Fruit fly (Drosophila melanogaster) whole organism, embryonic: ENCODE data around the gene CG15044.
A peak's percentile ranks its signal among the peaks of the same experiment; 100 is the strongest.

ENCODE experiments used
- Bgb ChIP-seq: fragments of 200-800 bp; sonication (Bioruptor generic); IDR thresholded peaks from 2 replicates; pipeline ENCODE4 v1.3.6; 2022; ENCODE audit warnings: missing biosample characterization, missing genetic modification characterization; ENCODE audit not compliant: partially characterized antibody
- CG10654 ChIP-seq: fragments of 200-800 bp; sonication (Bioruptor generic); optimal IDR thresholded peaks from 2 replicates; lab custom pipeline; 2016; ENCODE audit warnings: missing biosample characterization, missing genetic modification characterization
- CG12104 ChIP-seq: fragments of 200-800 bp; sonication (Bioruptor generic); optimal IDR thresholded peaks from 3 replicates; lab custom pipeline; 2016; ENCODE audit warnings: missing biosample characterization, missing genetic modification characterization
- CG12659 ChIP-seq: fragments of 200-800 bp; sonication (Bioruptor generic); optimal IDR thresholded peaks from 3 replicates; lab custom pipeline; 2017; ENCODE audit warnings: mild to moderate bottlenecking, missing biosample characterization, missing genetic modification reagents, missing genetic modification characterization
- CG13624 ChIP-seq: fragments of 200-800 bp; sonication (Bioruptor generic); optimal IDR thresholded peaks from 2 replicates; lab custom pipeline; 2016; ENCODE audit warnings: missing biosample characterization, missing genetic modification characterization
- CG14667 ChIP-seq: fragments of 200-800 bp; sonication (Bioruptor generic); IDR thresholded peaks from 2 replicates; pipeline ENCODE4 v1.3.6; 2022; ENCODE audit warnings: missing biosample characterization, missing genetic modification characterization
- CG14710 ChIP-seq: fragments of 200-800 bp; sonication (Bioruptor generic); optimal IDR thresholded peaks from 3 replicates; lab custom pipeline; 2019; ENCODE audit warnings: missing biosample characterization, mild to moderate bottlenecking, missing genetic modification characterization, moderate library complexity
- CG1603 ChIP-seq: fragments of 200-800 bp; sonication (Bioruptor generic); optimal IDR thresholded peaks from 2 replicates; lab custom pipeline; 2019; ENCODE audit warnings: missing biosample characterization, mild to moderate bottlenecking, missing genetic modification characterization, moderate library complexity
- CG17385 ChIP-seq: fragments of 200-800 bp; sonication (Bioruptor generic); optimal IDR thresholded peaks from 3 replicates; lab custom pipeline; 2018; ENCODE audit warnings: missing biosample characterization, mild to moderate bottlenecking, missing genetic modification characterization
- CG18262 ChIP-seq: fragments of 200-800 bp; optimal IDR thresholded peaks from 3 replicates; lab custom pipeline; 2019; ENCODE audit warnings: missing biosample characterization, mild to moderate bottlenecking, missing genetic modification characterization, moderate library complexity
- CG18599 ChIP-seq: fragments of 200-800 bp; sonication (Bioruptor generic); optimal IDR thresholded peaks from 3 replicates; lab custom pipeline; 2017; ENCODE audit warnings: missing biosample characterization, missing genetic modification characterization, mild to moderate bottlenecking, moderate library complexity, missing genetic modification reagents
- CG2129 ChIP-seq: fragments of 200-800 bp; sonication (Bioruptor generic); IDR thresholded peaks from 2 replicates; pipeline ENCODE4 v1.3.6; 2022; ENCODE audit warnings: missing biosample characterization, missing genetic modification characterization; ENCODE audit not compliant: partially characterized antibody
- CG30403 ChIP-seq: fragments of 200-800 bp; sonication (Bioruptor generic); optimal IDR thresholded peaks from 3 replicates; lab custom pipeline; 2016; ENCODE audit warnings: missing biosample characterization, missing genetic modification characterization
- CG32532 ChIP-seq: fragments of 200-800 bp; sonication (Bioruptor generic); IDR thresholded peaks from 2 replicates; pipeline ENCODE4 v1.3.6; 2022; ENCODE audit warnings: missing biosample characterization, missing genetic modification characterization
- CG32767 ChIP-seq: fragments of 200-800 bp; sonication (Bioruptor generic); IDR thresholded peaks from 2 replicates; pipeline ENCODE4 v1.3.6; 2022; ENCODE audit warnings: missing biosample characterization, missing genetic modification characterization
- CG3995 ChIP-seq: fragments of 200-800 bp; sonication (Bioruptor generic); optimal IDR thresholded peaks from 3 replicates; lab custom pipeline; 2016; ENCODE audit warnings: missing biosample characterization, missing genetic modification characterization
- CG4282 ChIP-seq: fragments of 200-800 bp; sonication (Bioruptor generic); optimal IDR thresholded peaks from 2 replicates; lab custom pipeline; 2016; ENCODE audit warnings: missing biosample characterization, missing genetic modification characterization
- CG6683 ChIP-seq: fragments of 200-800 bp; sonication (Bioruptor generic); optimal IDR thresholded peaks from 2 replicates; lab custom pipeline; 2017; ENCODE audit warnings: missing biosample characterization, mild to moderate bottlenecking, missing genetic modification characterization, missing genetic modification reagents
- CG7786 ChIP-seq: fragments of 200-800 bp; sonication (Bioruptor generic); optimal IDR thresholded peaks from 2 replicates; lab custom pipeline; 2016; ENCODE audit warnings: missing biosample characterization, missing genetic modification characterization
- CG7839 ChIP-seq: fragments of 200-800 bp; sonication (Bioruptor generic); optimal IDR thresholded peaks from 3 replicates; lab custom pipeline; 2018; ENCODE audit warnings: missing biosample characterization, mild to moderate bottlenecking, missing genetic modification characterization, moderate library complexity
- CG7987 ChIP-seq: fragments of 200-800 bp; sonication (Bioruptor generic); optimal IDR thresholded peaks from 2 replicates; lab custom pipeline; 2018; ENCODE audit warnings: missing biosample characterization, mild to moderate bottlenecking, missing genetic modification characterization, moderate library complexity
- CG8281 ChIP-seq: fragments of 200-800 bp; sonication (Bioruptor generic); optimal IDR thresholded peaks from 2 replicates; lab custom pipeline; 2018; ENCODE audit warnings: missing biosample characterization, mild to moderate bottlenecking, missing genetic modification characterization, moderate library complexity
- CG9797 ChIP-seq: fragments of 200-800 bp; sonication (Bioruptor generic); optimal IDR thresholded peaks from 3 replicates; lab custom pipeline; 2018; ENCODE audit warnings: missing biosample characterization, mild to moderate bottlenecking, missing genetic modification characterization
- CTCF ChIP-seq: fragments of 200-800 bp; sonication (Bioruptor generic); optimal IDR thresholded peaks from 2 replicates; lab custom pipeline; 2017; ENCODE audit warnings: missing biosample characterization, mild to moderate bottlenecking, missing genetic modification characterization, moderate library complexity
- CoRest ChIP-seq: fragments of 200-800 bp; sonication (Bioruptor generic); optimal IDR thresholded peaks from 3 replicates; lab custom pipeline; 2018; ENCODE audit warnings: missing biosample characterization, mild to moderate bottlenecking, missing genetic modification characterization, moderate library complexity
- D19B ChIP-seq: fragments of 200-800 bp; sonication (Bioruptor generic); optimal IDR thresholded peaks from 2 replicates; lab custom pipeline; 2017; ENCODE audit warnings: missing biosample characterization, mild to moderate bottlenecking, missing genetic modification characterization
- Dad ChIP-seq: fragments of 200-800 bp; sonication (Bioruptor generic); optimal IDR thresholded peaks from 3 replicates; lab custom pipeline; 2016; ENCODE audit warnings: missing biosample characterization, missing genetic modification characterization
- Dip2 ChIP-seq: fragments of 200-800 bp; sonication (Bioruptor generic); IDR thresholded peaks from 2 replicates; pipeline ENCODE4 v1.3.6; 2022; ENCODE audit warnings: missing biosample characterization, missing genetic modification characterization
- Fer2 ChIP-seq: fragments of 200-800 bp; sonication (Bioruptor generic); optimal IDR thresholded peaks from 2 replicates; lab custom pipeline; 2018; ENCODE audit warnings: missing biosample characterization, mild to moderate bottlenecking, missing genetic modification characterization, moderate library complexity
- H2.0 ChIP-seq: fragments of 200-800 bp; sonication (Bioruptor generic); IDR thresholded peaks from 2 replicates; pipeline ENCODE4 v1.3.6; 2022; ENCODE audit warnings: missing biosample characterization, missing genetic modification characterization
- Hmr ChIP-seq: fragments of 200-800 bp; sonication (Bioruptor generic); optimal IDR thresholded peaks from 3 replicates; lab custom pipeline; 2017; ENCODE audit warnings: mild to moderate bottlenecking, missing biosample characterization, missing genetic modification reagents, missing genetic modification characterization
- Myb ChIP-seq: fragments of 200-800 bp; sonication (Bioruptor generic); optimal IDR thresholded peaks from 2 replicates; lab custom pipeline; 2016; ENCODE audit warnings: missing biosample characterization, missing genetic modification characterization
- Rx ChIP-seq: fragments of 200-800 bp; sonication (Bioruptor generic); IDR thresholded peaks from 2 replicates; pipeline ENCODE4 v1.3.6; 2022; ENCODE audit warnings: missing biosample characterization, missing genetic modification characterization
- Six4 ChIP-seq: fragments of 200-800 bp; sonication (Bioruptor generic); optimal IDR thresholded peaks from 2 replicates; lab custom pipeline; 2016; ENCODE audit warnings: missing biosample characterization, missing genetic modification characterization
- Sox100B ChIP-seq: fragments of 200-800 bp; sonication (Bioruptor generic); optimal IDR thresholded peaks from 3 replicates; lab custom pipeline; 2018; ENCODE audit warnings: missing biosample characterization, mild to moderate bottlenecking, missing genetic modification characterization
- Sry-δ ChIP-seq: fragments of 200-800 bp; sonication (Bioruptor generic); optimal IDR thresholded peaks from 2 replicates; lab custom pipeline; 2016; ENCODE audit warnings: missing biosample characterization, missing genetic modification characterization
- amos ChIP-seq: fragments of 200-800 bp; sonication (Bioruptor generic); IDR thresholded peaks from 2 replicates; pipeline ENCODE4 v1.3.6; 2022; ENCODE audit warnings: missing biosample characterization, missing genetic modification characterization; ENCODE audit not compliant: partially characterized antibody
- bbx ChIP-seq: fragments of 200-800 bp; sonication (Bioruptor generic); IDR thresholded peaks from 2 replicates; pipeline ENCODE4 v1.3.6; 2022; ENCODE audit warnings: missing biosample characterization, missing genetic modification characterization; ENCODE audit not compliant: partially characterized antibody
- cato ChIP-seq: fragments of 200-800 bp; sonication (Bioruptor generic); optimal IDR thresholded peaks from 2 replicates; lab custom pipeline; 2016; ENCODE audit warnings: missing biosample characterization, missing genetic modification characterization, borderline replicate concordance
- dimm ChIP-seq: fragments of 200-800 bp; sonication (Bioruptor generic); IDR thresholded peaks from 2 replicates; pipeline ENCODE4 v1.3.6; 2022; ENCODE audit warnings: missing biosample characterization, missing genetic modification characterization
- dmrt99B ChIP-seq: fragments of 200-800 bp; sonication (Bioruptor generic); optimal IDR thresholded peaks from 2 replicates; lab custom pipeline; 2018; ENCODE audit warnings: missing biosample characterization, mild to moderate bottlenecking, missing genetic modification characterization, moderate library complexity
- ems ChIP-seq: fragments of 200-800 bp; sonication (Bioruptor generic); optimal IDR thresholded peaks from 3 replicates; lab custom pipeline; 2016; ENCODE audit warnings: missing biosample characterization, missing genetic modification characterization
- gcm ChIP-seq: fragments of 200-800 bp; sonication (Bioruptor generic); optimal IDR thresholded peaks from 2 replicates; lab custom pipeline; 2019; ENCODE audit warnings: missing biosample characterization, mild to moderate bottlenecking, missing genetic modification characterization, moderate library complexity
- gem ChIP-seq: fragments of 200-800 bp; sonication (Bioruptor generic); optimal IDR thresholded peaks from 2 replicates; lab custom pipeline; 2019; ENCODE audit warnings: missing biosample characterization, mild to moderate bottlenecking, missing genetic modification characterization, moderate library complexity
- jumu ChIP-seq: fragments of 200-800 bp; sonication (Bioruptor generic); optimal IDR thresholded peaks from 3 replicates; lab custom pipeline; 2016; ENCODE audit warnings: missing biosample characterization, missing genetic modification characterization
- sens ChIP-seq: fragments of 200-800 bp; sonication (Bioruptor generic); peaks from one replicate; lab custom pipeline; 2016; ENCODE audit warnings: missing biosample characterization, missing genetic modification characterization
- trem ChIP-seq: fragments of 200-800 bp; optimal IDR thresholded peaks from 3 replicates; lab custom pipeline; 2019; ENCODE audit warnings: missing biosample characterization, mild to moderate bottlenecking, missing genetic modification characterization, moderate library complexity
- unc-4 ChIP-seq: fragments of 200-800 bp; sonication (Bioruptor generic); IDR thresholded peaks from 2 replicates; pipeline ENCODE4 v1.3.6; 2022; ENCODE audit warnings: missing biosample characterization, missing genetic modification characterization; ENCODE audit not compliant: partially characterized antibody
- unpg ChIP-seq: fragments of 200-800 bp; sonication (Bioruptor generic); optimal IDR thresholded peaks from 3 replicates; lab custom pipeline; 2018; ENCODE audit warnings: missing biosample characterization, mild to moderate bottlenecking, missing genetic modification characterization, moderate library complexity
- yki ChIP-seq: fragments of >200 bp; optimal IDR thresholded peaks from 3 replicates; lab custom pipeline; 2018
- zen2 ChIP-seq: fragments of 200-800 bp; sonication (Bioruptor generic); IDR thresholded peaks from 3 replicates; pipeline ENCODE4 v1.3.6; 2022; ENCODE audit warnings: missing biosample characterization, missing genetic modification characterization; ENCODE audit not compliant: partially characterized antibody

CG15044 gene

dm6 chrX:18515988-18516541, 24.3 kb upstream of the CG15044 start (continued):
- TF ChIP-seq CG18599 (GFP tag; lab: Kevin White, UChicago) (no peak), CG7839 (tag; lab: Kevin White, UChicago) (no peak), jumu (GFP tag; lab: Kevin White, UChicago) (no peak), CG6683 (GFP tag; lab: Kevin White, UChicago) (no peak), CG7786 (GFP tag; lab: Kevin White, UChicago) (peak; percentile 6), D19B (GFP tag; lab: Kevin White, UChicago) (no peak), Dad (GFP tag; lab: Kevin White, UChicago) (no peak), dmrt99B (tag; lab: Kevin White, UChicago) (peak; percentile 16), CG32767 (GFP tag; lab: Robert Waterston, UW) (no peak), CG14667 (GFP tag; lab: Robert Waterston, UW) (no peak), CG2129 (GFP tag; lab: Robert Waterston, UW) (no peak), CG8281 (tag; lab: Kevin White, UChicago) (no peak), Hmr (GFP tag; lab: Kevin White, UChicago) (peak; percentile 15), Bgb (GFP tag; lab: Robert Waterston, UW) (no peak), Sry-δ (GFP tag; lab: Kevin White, UChicago) (peak; percentile 6), CG18262 (tag; lab: Kevin White, UChicago) (peak; percentile 35), gem (peak; percentile 14), Fer2 (no peak), Rx (GFP tag; lab: Robert Waterston, UW) (no peak), zen2 (no peak), H2.0 (GFP tag; lab: Robert Waterston, UW) (no peak), CG10654 (GFP tag; lab: Kevin White, UChicago) (no peak), bbx (no peak), yki (lab: Kevin White, UChicago) (no peak), CG14710 (tag; lab: Kevin White, UChicago) (peak; percentile 13), CTCF (GFP tag; lab: Kevin White, UChicago) (no peak), CG13624 (GFP tag; lab: Kevin White, UChicago) (peak; percentile 14), CoRest (tag; lab: Kevin White, UChicago) (peak; percentile 43), cato (GFP tag; lab: Kevin White, UChicago) (no peak), amos (GFP tag; lab: Robert Waterston, UW) (peak; percentile 13; the same call in 1 of the 2 replicates), CG30403 (GFP tag; lab: Kevin White, UChicago) (peak; percentile 37), unc-4 (GFP tag; lab: Robert Waterston, UW) (no peak), CG17385 (GFP tag; lab: Kevin White, UChicago) (peak; percentile 10), gcm (GFP tag; lab: Kevin White, UChicago) (no peak), Dip2 (GFP tag; lab: Robert Waterston, UW) (no peak), Six4 (GFP tag; lab: Kevin White, UChicago) (peak; percentile 20), CG12104 (GFP tag; lab: Kevin White, UChicago) (no peak), CG9797 (no peak), CG4282 (GFP tag; lab: Kevin White, UChicago) (peak; percentile 35), trem (tag; lab: Kevin White, UChicago) (no peak), Myb (no peak), dimm (GFP tag; lab: Robert Waterston, UW) (no peak), CG12659 (GFP tag; lab: Kevin White, UChicago) (peak; percentile 7), sens (GFP tag; lab: Kevin White, UChicago) (peak; percentile 85), CG1603 (tag; lab: Kevin White, UChicago) (peak; percentile 6), CG3995 (GFP tag; lab: Kevin White, UChicago) (peak; percentile 74), CG7987 (no peak), ems (GFP tag; lab: Kevin White, UChicago) (no peak), CG32532 (GFP tag; lab: Robert Waterston, UW) (peak; percentile 13; the same call in 1 of the 2 replicates), unpg (peak; percentile 0), Sox100B (GFP tag; lab: Kevin White, UChicago) (no peak)
